Fruit fly (Drosophila melanogaster) whole organism, prepupa: Measurements from ENCODE around the gene Arp10.
A peak's percentile ranks its signal among the peaks of the same experiment; 100 is the strongest.

Experiments
- CG10669 ChIP-seq: fragments of 200-800 bp; sonication (Bioruptor generic); optimal IDR thresholded peaks from 3 replicates; lab custom pipeline; 2018; ENCODE audit warnings: missing biosample characterization, mild to moderate bottlenecking, missing genetic modification characterization, moderate library complexity
- CG11294 ChIP-seq: fragments of 200-800 bp; sonication (Bioruptor generic); IDR thresholded peaks from 2 replicates; pipeline ENCODE4 v1.3.6; 2022; ENCODE audit warnings: missing biosample characterization, missing genetic modification characterization
- CG11762 ChIP-seq: fragments of 200-800 bp; sonication (Bioruptor generic); optimal IDR thresholded peaks from 3 replicates; lab custom pipeline; 2016; ENCODE audit warnings: missing biosample characterization, missing genetic modification characterization; ENCODE audit not compliant: insufficient read depth
- CG11902 ChIP-seq: fragments of 200-800 bp; sonication (Bioruptor generic); optimal IDR thresholded peaks from 3 replicates; lab custom pipeline; 2016; ENCODE audit warnings: missing biosample characterization, missing genetic modification characterization
- CG15336 ChIP-seq: fragments of 200-800 bp; sonication (Bioruptor generic); IDR thresholded peaks from 2 replicates; pipeline ENCODE4 v1.3.6; 2022; ENCODE audit warnings: missing biosample characterization, missing genetic modification characterization
- CG1621 ChIP-seq: fragments of 200-800 bp; sonication (Bioruptor generic); optimal IDR thresholded peaks from 3 replicates; lab custom pipeline; 2018; ENCODE audit warnings: missing biosample characterization, mild to moderate bottlenecking, missing genetic modification characterization
- CG16779 ChIP-seq: fragments of 200-800 bp; sonication (Bioruptor generic); optimal IDR thresholded peaks from 3 replicates; lab custom pipeline; 2017; ENCODE audit warnings: missing biosample characterization, mild to moderate bottlenecking, missing genetic modification characterization
- CG3032 ChIP-seq: fragments of 200-800 bp; optimal IDR thresholded peaks from 2 replicates; lab custom pipeline; 2019; ENCODE audit warnings: missing biosample characterization, mild to moderate bottlenecking, missing genetic modification characterization, moderate library complexity
- CG32006 ChIP-seq: fragments of 200-800 bp; sonication (Bioruptor generic); optimal IDR thresholded peaks from 3 replicates; lab custom pipeline; 2017; ENCODE audit warnings: missing biosample characterization, mild to moderate bottlenecking, missing genetic modification characterization
- CG34406 ChIP-seq: fragments of 200-800 bp; sonication (Bioruptor generic); optimal IDR thresholded peaks from 3 replicates; lab custom pipeline; 2016; ENCODE audit warnings: missing biosample characterization, missing genetic modification characterization
- CG3919 ChIP-seq: fragments of 200-800 bp; sonication (Bioruptor generic); optimal IDR thresholded peaks from 3 replicates; lab custom pipeline; 2016; ENCODE audit warnings: missing biosample characterization, missing genetic modification characterization
- CG6276 ChIP-seq: fragments of 200-800 bp; sonication (Bioruptor generic); optimal IDR thresholded peaks from 2 replicates; lab custom pipeline; 2017; ENCODE audit warnings: missing biosample characterization, mild to moderate bottlenecking, missing genetic modification characterization
- CG6792 ChIP-seq: fragments of 200-800 bp; sonication (Bioruptor generic); optimal IDR thresholded peaks from 3 replicates; lab custom pipeline; 2016; ENCODE audit warnings: missing biosample characterization, missing genetic modification characterization
- CG6808 ChIP-seq: fragments of 200-800 bp; sonication (Bioruptor generic); optimal IDR thresholded peaks from 3 replicates; lab custom pipeline; 2017; ENCODE audit warnings: missing biosample characterization, missing genetic modification characterization, mild to moderate bottlenecking, moderate library complexity, missing genetic modification reagents
- CG6854 ChIP-seq: fragments of 200-800 bp; sonication (Bioruptor generic); optimal IDR thresholded peaks from 2 replicates; lab custom pipeline; 2017; ENCODE audit warnings: missing biosample characterization, mild to moderate bottlenecking, missing genetic modification characterization
- CG7368 ChIP-seq: fragments of 200-800 bp; sonication (Bioruptor generic); optimal IDR thresholded peaks from 3 replicates; lab custom pipeline; 2016; ENCODE audit warnings: missing biosample characterization, missing genetic modification characterization
- CG8119 ChIP-seq: fragments of 200-800 bp; sonication (Bioruptor generic); IDR thresholded peaks from 3 replicates; pipeline ENCODE4 v1.3.6; 2022; ENCODE audit warnings: missing biosample characterization, missing genetic modification characterization
- CG9139 ChIP-seq: fragments of 200-800 bp; sonication (Bioruptor generic); optimal IDR thresholded peaks from 3 replicates; lab custom pipeline; 2017; ENCODE audit warnings: missing biosample characterization, mild to moderate bottlenecking, missing genetic modification characterization
- Eip75B ChIP-seq: fragments of 200-800 bp; sonication (Bioruptor generic); optimal IDR thresholded peaks from 3 replicates; lab custom pipeline; 2016; ENCODE audit warnings: missing biosample characterization, missing genetic modification characterization
- Eip78C ChIP-seq: fragments of 200-800 bp; sonication (Bioruptor generic); peaks from one replicate; lab custom pipeline; 2016; ENCODE audit warnings: missing biosample characterization, missing genetic modification characterization
- Ets21C ChIP-seq: fragments of 200-800 bp; sonication (Bioruptor generic); optimal IDR thresholded peaks from 3 replicates; lab custom pipeline; 2016; ENCODE audit warnings: missing biosample characterization, missing genetic modification characterization
- Hr38 ChIP-seq: sonication (Bioruptor generic); optimal IDR thresholded peaks from 2 replicates; lab custom pipeline; 2016; ENCODE audit warnings: missing biosample characterization, missing genetic modification characterization
- OdsH ChIP-seq: fragments of 200-800 bp; sonication (Bioruptor generic); optimal IDR thresholded peaks from 3 replicates; lab custom pipeline; 2016; ENCODE audit warnings: missing biosample characterization, missing genetic modification characterization
- Smox ChIP-seq: fragments of 200-800 bp; sonication (Bioruptor generic); optimal IDR thresholded peaks from 3 replicates; lab custom pipeline; 2016; ENCODE audit warnings: missing biosample characterization, missing genetic modification characterization
- Sox102F ChIP-seq: fragments of 200-800 bp; sonication (Bioruptor generic); optimal IDR thresholded peaks from 2 replicates; lab custom pipeline; 2016; ENCODE audit warnings: missing biosample characterization, mild to moderate bottlenecking, missing genetic modification characterization
- Sox14 ChIP-seq: fragments of 200-800 bp; sonication (Bioruptor generic); optimal IDR thresholded peaks from 3 replicates; lab custom pipeline; 2016; ENCODE audit warnings: missing biosample characterization, missing genetic modification characterization
- acj6 ChIP-seq: fragments of 200-800 bp; sonication (Bioruptor generic); optimal IDR thresholded peaks from 3 replicates; lab custom pipeline; 2016; ENCODE audit warnings: missing biosample characterization, missing genetic modification characterization
- cyc ChIP-seq: fragments of 200-800 bp; sonication (Bioruptor generic); optimal IDR thresholded peaks from 3 replicates; lab custom pipeline; 2016; ENCODE audit warnings: missing biosample characterization, missing genetic modification characterization
- dac ChIP-seq: fragments of 200-800 bp; sonication (Bioruptor generic); optimal IDR thresholded peaks from 2 replicates; lab custom pipeline; 2017; ENCODE audit warnings: missing biosample characterization, mild to moderate bottlenecking, missing genetic modification characterization
- eg ChIP-seq: fragments of 200-800 bp; sonication (Bioruptor generic); IDR thresholded peaks from 3 replicates; pipeline ENCODE4 v1.3.6; 2022; ENCODE audit warnings: missing biosample characterization, missing genetic modification characterization
- esn ChIP-seq: fragments of 200-800 bp; sonication (Bioruptor generic); optimal IDR thresholded peaks from 2 replicates; lab custom pipeline; 2016; ENCODE audit warnings: missing biosample characterization, mild to moderate bottlenecking, missing genetic modification characterization, moderate library complexity
- fkh ChIP-seq: fragments of 200-800 bp; sonication (Bioruptor generic); optimal IDR thresholded peaks from 3 replicates; lab custom pipeline; 2017; ENCODE audit warnings: missing biosample characterization, mild to moderate bottlenecking, missing genetic modification characterization, moderate library complexity
- net ChIP-seq: fragments of 200-800 bp; sonication (Bioruptor generic); optimal IDR thresholded peaks from 3 replicates; lab custom pipeline; 2016; ENCODE audit warnings: missing biosample characterization, missing genetic modification characterization
- pdm3 ChIP-seq: fragments of 200-800 bp; sonication (Bioruptor generic); optimal IDR thresholded peaks from 3 replicates; lab custom pipeline; 2016; ENCODE audit warnings: missing biosample characterization, missing genetic modification characterization
- spab ChIP-seq: fragments of 200-800 bp; sonication (Bioruptor generic); optimal IDR thresholded peaks from 2 replicates; lab custom pipeline; 2017; ENCODE audit warnings: missing biosample characterization, mild to moderate bottlenecking, missing genetic modification characterization, missing genetic modification reagents
- ss ChIP-seq, 2 experiments: fragments of 200-800 bp; sonication (Bioruptor generic); optimal IDR thresholded peaks; 2 replicates in 1 of 2; 3 replicates in 1 of 2; lab custom pipeline; 2017 to 2018; ENCODE audit warnings: mild to moderate bottlenecking in 2 of 2, missing biosample characterization in 2 of 2, missing genetic modification characterization in 2 of 2, moderate library complexity in 1 of 2

Gene Arp10

dm6 chrX:19637002-19637420 is 9.0 kb downstream of the Arp10 start (continued):
- TF ChIP-seq CG6276 (GFP tag; lab: Kevin White, UChicago) = no peak
- TF ChIP-seq CG15336 = 0 out of 2 replicates have a peak, but pooled peaks have one; percentile 12
- TF ChIP-seq esn (GFP tag; lab: Kevin White, UChicago) = peak; percentile 31

- peak; percentile 25 for TF ChIP-seq CG6854 (GFP tag; lab: Kevin White, UChicago)
- TF ChIP-seq CG16779 (tag; lab: Kevin White, UChicago) = no peak
- no peak for TF ChIP-seq CG11902
- peak; percentile 47; the same call in 2 of the 3 replicates for TF ChIP-seq CG8119 (GFP tag; lab: Robert Waterston, UW)
- peak; percentile 32; the same call in 1 of the 2 replicates for TF ChIP-seq CG15336
- TF ChIP-seq eg (GFP tag; lab: Robert Waterston, UW) = no peak
- TF ChIP-seq Eip75B (GFP tag; lab: Kevin White, UChicago) = no peak
- TF ChIP-seq Eip78C = peak; percentile 63
- peak; percentile 24 for TF ChIP-seq CG1621
- TF ChIP-seq Sox14 (GFP tag; lab: Kevin White, UChicago) = peak; percentile 14
- TF ChIP-seq, all 60 proteins: peak for 6
Observed at dm6 chrX:19631365-19631832, 14.6 kb downstream of the Arp10 start.

dm6 chrX:19625405-19625804 is 20.6 kb downstream of the Arp10 start, which contains the start of gene CG14212:
TSS of gene CG14212 (plus strand) at chrX:19625705.
- TF ChIP-seq acj6 (GFP tag; lab: Kevin White, UChicago) (no peak), CG9139 (GFP tag; lab: Kevin White, UChicago) (no peak), spab (GFP tag; lab: Kevin White, UChicago) (no peak), OdsH (GFP tag; lab: Kevin White, UChicago) (no peak), CG3919 (no peak), ss (GFP tag; optimal IDR thresholded peaks at IDR 0.05; lab: Kevin White, UChicago) (no peak), CG1621 (no peak)

- TF ChIP-seq CG32006 (no peak), esn (GFP tag; lab: Kevin White, UChicago) (peak; percentile 15)
Observed at dm6 chrX:19622924-19623323, 23.1 kb downstream of the Arp10 start, which contains the start of the genes Naa20A and MKP-4. TSS of gene Naa20A (minus strand) at chrX:19623074. TSS of gene MKP-4 (plus strand) at chrX:19623114.

dm6 chrX:19621145-19621544 is 24.8 kb downstream of the Arp10 start, which contains the start of gene CG14221:
TSS of gene CG14221 (minus strand) at chrX:19621245.
- TF ChIP-seq CG11294 (GFP tag; lab: Robert Waterston, UW) (no peak), Hr38 (GFP tag; lab: Kevin White, UChicago) (no peak), CG11762 (no peak), CG34406 (GFP tag; lab: Kevin White, UChicago) (no peak), spab (GFP tag; lab: Kevin White, UChicago) (no peak), CG1621 (no peak), CG7368 (GFP tag; lab: Kevin White, UChicago) (no peak), CG6808 (GFP tag; lab: Kevin White, UChicago) (no peak), CG10669 (no peak), CG3032 (tag; lab: Kevin White, UChicago) (no peak), ss (GFP tag; optimal IDR thresholded peaks at IDR 0.05; lab: Kevin White, UChicago) (no peak), net (GFP tag; lab: Kevin White, UChicago) (no peak), CG6276 (GFP tag; lab: Kevin White, UChicago) (no peak), fkh (GFP tag; lab: Kevin White, UChicago) (no peak), CG11902 (no peak), OdsH (GFP tag; lab: Kevin White, UChicago) (no peak), CG6854 (GFP tag; lab: Kevin White, UChicago) (no peak), eg (GFP tag; lab: Robert Waterston, UW) (no peak)
- TF ChIP-seq, all 60 proteins: peak for 0

- no peak for TF ChIP-seq spab (GFP tag; lab: Kevin White, UChicago)
- no peak for TF ChIP-seq Smox
- TF ChIP-seq Hr38 (GFP tag; lab: Kevin White, UChicago) = no peak
- TF ChIP-seq Ets21C (GFP tag; lab: Kevin White, UChicago) = no peak
- no peak for TF ChIP-seq CG6276 (GFP tag; lab: Kevin White, UChicago)
- TF ChIP-seq net (GFP tag; lab: Kevin White, UChicago) = no peak
- TF ChIP-seq CG11294 (GFP tag; lab: Robert Waterston, UW) = no peak
- TF ChIP-seq cyc (GFP tag; lab: Kevin White, UChicago) = no peak
- TF ChIP-seq pdm3 = no peak
- TF ChIP-seq dac (GFP tag; lab: Kevin White, UChicago) = no peak
- TF ChIP-seq CG6792 = no peak
- TF ChIP-seq CG7368 (GFP tag; lab: Kevin White, UChicago) = no peak
- TF ChIP-seq CG6854 (GFP tag; lab: Kevin White, UChicago) = no peak
- no peak for TF ChIP-seq Sox102F (GFP tag; lab: Kevin White, UChicago)
Observed at dm6 chrX:19618183-19618740, 27.7 kb downstream of the Arp10 start, which contains the start of the genes Pstk and Tim9b. TSS of gene Pstk (minus strand) at chrX:19618537. TSS of gene Tim9b (minus strand) at chrX:19618537.
